Worm (Caenorhabditis elegans) whole organism, L4 larva: ENCODE data around the gene K08F11.1.

ENCODE experiments used
- T26A8.4 ChIP-seq: fragments of 200-800 bp; sonication (Bioruptor generic); IDR thresholded peaks from 2 replicates; pipeline ENCODE4 v1.3.6; 2022; ENCODE audit warnings: missing genetic modification characterization, missing compliant biosample characterization
- Y48G9A.11 ChIP-seq: fragments of 200-800 bp; sonication (Bioruptor generic); IDR thresholded peaks from 2 replicates; pipeline ENCODE4 v1.3.6; 2022; ENCODE audit warnings: missing genetic modification reagents, missing genetic modification characterization, missing compliant biosample characterization
- Y5F2A.4 ChIP-seq: fragments of 200-800 bp; sonication (Bioruptor generic); optimal IDR thresholded peaks from 2 replicates; lab custom pipeline; 2018; ENCODE audit warnings: mild to moderate bottlenecking, missing genetic modification characterization, missing compliant biosample characterization
- Y75B8A.6 ChIP-seq: fragments of 200-800 bp; sonication (Bioruptor generic); IDR thresholded peaks from 2 replicates; pipeline ENCODE4 v1.3.6; 2022; ENCODE audit warnings: missing genetic modification reagents, missing genetic modification characterization, missing compliant biosample characterization
- aha-1 ChIP-seq: fragments of 150-350 bp; peaks from one replicate; lab custom pipeline; 2014; ENCODE audit warnings: missing biosample characterization, missing genetic modification characterization
- attf-4 ChIP-seq: sonication (generic microtip); optimal IDR thresholded peaks from 3 replicates; lab custom pipeline; 2017; ENCODE audit warnings: missing biosample characterization, missing genetic modification characterization
- ceh-20 ChIP-seq: fragments of 200-800 bp; sonication (Bioruptor generic); IDR thresholded peaks from 2 replicates; pipeline ENCODE4 v1.3.6; 2022; ENCODE audit warnings: missing genetic modification reagents, missing genetic modification characterization, missing compliant biosample characterization
- ces-1 ChIP-seq: fragments of 150-350 bp; sonication (generic microtip); optimal IDR thresholded peaks from 4 replicates; lab custom pipeline; 2014; ENCODE audit warnings: missing biosample characterization, missing genetic modification reagents, missing genetic modification characterization
- cey-2 ChIP-seq: sonication (generic microtip); optimal IDR thresholded peaks from 3 replicates; lab custom pipeline; 2017; ENCODE audit warnings: missing genetic modification characterization, mild to moderate bottlenecking, missing compliant biosample characterization, antibody characterized with exemption, borderline replicate concordance; ENCODE audit not compliant: insufficient read depth
- ctbp-1 ChIP-seq: fragments of 200-800 bp; sonication (Bioruptor generic); IDR thresholded peaks from 2 replicates; pipeline ENCODE4 v1.3.6; 2022; ENCODE audit warnings: missing genetic modification reagents, missing genetic modification characterization, missing compliant biosample characterization
- daf-12 ChIP-seq: fragments of 150-350 bp; optimal IDR thresholded peaks from 2 replicates; lab custom pipeline; 2014; ENCODE audit warnings: missing biosample characterization, missing genetic modification reagents, missing genetic modification characterization
- dmd-8 ChIP-seq: fragments of 200-800 bp; sonication (Bioruptor generic); IDR thresholded peaks from 2 replicates; pipeline ENCODE4 v1.3.6; 2022; ENCODE audit warnings: missing genetic modification characterization, missing compliant biosample characterization
- dmd-9 ChIP-seq: fragments of 200-800 bp; sonication (Bioruptor generic); IDR thresholded peaks from 2 replicates; pipeline ENCODE4 v1.3.6; 2022; ENCODE audit warnings: missing genetic modification reagents, missing genetic modification characterization, missing compliant biosample characterization
- dve-1 ChIP-seq: sonication (generic microtip); optimal IDR thresholded peaks from 2 replicates; lab custom pipeline; 2017; ENCODE audit warnings: antibody characterized with exemption, mild to moderate bottlenecking, missing genetic modification characterization, missing compliant biosample characterization; ENCODE audit not compliant: insufficient read depth
- egl-43 ChIP-seq: fragments of 200-800 bp; sonication (Bioruptor generic); IDR thresholded peaks from 2 replicates; pipeline ENCODE4 v1.3.6; 2022; ENCODE audit warnings: missing genetic modification reagents, missing genetic modification characterization, missing compliant biosample characterization
- hif-1 ChIP-seq, 2 experiments: sonication (generic microtip); optimal IDR thresholded peaks; 2 replicates each; lab custom pipeline; 2016 to 2017; ENCODE audit warnings: missing compliant biosample characterization in 2 of 2, missing genetic modification characterization in 2 of 2, missing genetic modification reagents in 2 of 2, missing genotype in 2 of 2, mild to moderate bottlenecking in 1 of 2
- hlh-11 ChIP-seq: fragments of 200-800 bp; sonication (Bioruptor generic); optimal IDR thresholded peaks from 2 replicates; lab custom pipeline; 2018; ENCODE audit warnings: mild to moderate bottlenecking, missing genetic modification characterization, missing compliant biosample characterization
- hlh-30 ChIP-seq: sonication (generic microtip); optimal IDR thresholded peaks from 2 replicates; lab custom pipeline; 2017; ENCODE audit warnings: antibody characterized with exemption, mild to moderate bottlenecking, missing genetic modification characterization, missing compliant biosample characterization; ENCODE audit not compliant: insufficient read depth
- jun-1 ChIP-seq: fragments of 150-350 bp; optimal IDR thresholded peaks from 2 replicates; lab custom pipeline; 2014; ENCODE audit warnings: missing biosample characterization, missing genetic modification reagents, missing genetic modification characterization
- lim-7 ChIP-seq: fragments of 200-800 bp; sonication (Bioruptor generic); IDR thresholded peaks from 2 replicates; pipeline ENCODE4 v1.3.6; 2022; ENCODE audit warnings: missing genetic modification characterization, missing compliant biosample characterization
- lin-1 ChIP-seq: fragments of 200-800 bp; sonication (Bioruptor generic); IDR thresholded peaks from 2 replicates; pipeline ENCODE4 v1.3.6; 2022; ENCODE audit warnings: missing genetic modification reagents, missing genetic modification characterization, missing compliant biosample characterization
- lir-3 ChIP-seq: sonication (generic microtip); optimal IDR thresholded peaks from 2 replicates; lab custom pipeline; 2016; ENCODE audit warnings: mild to moderate bottlenecking, missing genetic modification characterization, missing compliant biosample characterization
- lsy-2 ChIP-seq, 2 experiments: fragments of 150-350 bp in 1 of 2; sonication (generic microtip) in 1 of 2; optimal IDR thresholded peaks; 2 replicates each; lab custom pipeline; 2014 to 2017; ENCODE audit warnings: missing biosample characterization in 2 of 2, missing genetic modification characterization in 2 of 2
- madf-9 ChIP-seq: fragments of 200-800 bp; sonication (Bioruptor generic); conservative IDR thresholded peaks from 2 replicates; pipeline ENCODE4 v1.3.6; 2022; ENCODE audit warnings: missing genetic modification reagents, missing genetic modification characterization, missing compliant biosample characterization
- mdl-1 ChIP-seq, 2 experiments: fragments of 150-350 bp in 1 of 2; sonication (generic microtip) in 1 of 2; optimal IDR thresholded peaks; 2 replicates each; lab custom pipeline; 2014 to 2017; ENCODE audit warnings: missing biosample characterization in 2 of 2, missing genetic modification characterization in 2 of 2
- mdt-29 ChIP-seq: fragments of 200-800 bp; sonication (Bioruptor generic); IDR thresholded peaks from 2 replicates; pipeline ENCODE4 v1.3.6; 2022; ENCODE audit warnings: missing genetic modification reagents, missing genetic modification characterization, missing compliant biosample characterization
- mxl-2 ChIP-seq: fragments of 200-800 bp; sonication (Bioruptor generic); conservative IDR thresholded peaks from 2 replicates; pipeline ENCODE4 v1.3.6; 2022; ENCODE audit warnings: missing genetic modification reagents, missing genetic modification characterization, missing compliant biosample characterization
- mxl-3 ChIP-seq: fragments of 200-800 bp; sonication (Bioruptor generic); optimal IDR thresholded peaks from 2 replicates; lab custom pipeline; 2018; ENCODE audit warnings: mild to moderate bottlenecking, missing genetic modification characterization, missing compliant biosample characterization
- nhr-102 ChIP-seq: sonication (generic microtip); optimal IDR thresholded peaks from 2 replicates; lab custom pipeline; 2016; ENCODE audit warnings: mild to moderate bottlenecking, missing genetic modification characterization, moderate library complexity, missing compliant biosample characterization
- nhr-11 ChIP-seq: fragments of 150-350 bp; optimal IDR thresholded peaks from 2 replicates; lab custom pipeline; 2014; ENCODE audit warnings: missing biosample characterization, missing genetic modification characterization
- nhr-237 ChIP-seq: sonication (generic microtip); optimal IDR thresholded peaks from 2 replicates; lab custom pipeline; 2017; ENCODE audit warnings: missing biosample characterization, missing genetic modification characterization
- nhr-25 ChIP-seq: sonication (generic microtip); optimal IDR thresholded peaks from 2 replicates; lab custom pipeline; 2017; ENCODE audit warnings: missing genetic modification characterization, mild to moderate bottlenecking, missing compliant biosample characterization, antibody characterized with exemption, moderate library complexity, borderline replicate concordance; ENCODE audit not compliant: insufficient read depth
- nhr-41 ChIP-seq: fragments of 200-800 bp; sonication (Bioruptor generic); IDR thresholded peaks from 2 replicates; pipeline ENCODE4 v1.3.6; 2022; ENCODE audit warnings: missing genetic modification reagents, missing genetic modification characterization, missing compliant biosample characterization
- nhr-42 ChIP-seq: fragments of 200-800 bp; sonication (Bioruptor generic); IDR thresholded peaks from 2 replicates; pipeline ENCODE4 v1.3.6; 2022; ENCODE audit warnings: missing genetic modification characterization, missing compliant biosample characterization
- nhr-48 ChIP-seq: sonication (generic microtip); optimal IDR thresholded peaks from 2 replicates; lab custom pipeline; 2016; ENCODE audit warnings: mild to moderate bottlenecking, missing genetic modification characterization, missing compliant biosample characterization
- pha-4 ChIP-seq, 2 experiments: fragments of 150-350 bp in 1 of 2; fragments of 200-800 bp in 1 of 2; sonication (Bioruptor generic) in 1 of 2; IDR thresholded peaks in 1 of 2; optimal IDR thresholded peaks in 1 of 2; 2 replicates each; pipeline versions ENCODE4 v1.3.6 to Lab custom; 2014 to 2022; ENCODE audit warnings: missing genetic modification characterization in 2 of 2, missing genetic modification reagents in 2 of 2, missing biosample characterization in 1 of 2, missing compliant biosample characterization in 1 of 2
- pqm-1 ChIP-seq: sonication (generic microtip); optimal IDR thresholded peaks from 2 replicates; lab custom pipeline; 2017; ENCODE audit warnings: missing biosample characterization, missing genetic modification characterization
- rbr-2 ChIP-seq: sonication (generic microtip); optimal IDR thresholded peaks from 2 replicates; lab custom pipeline; 2016; ENCODE audit warnings: missing genotype, missing genetic modification characterization, missing compliant biosample characterization
- sdz-12 ChIP-seq: fragments of 200-800 bp; sonication (Bioruptor generic); optimal IDR thresholded peaks from 2 replicates; lab custom pipeline; 2018; ENCODE audit warnings: mild to moderate bottlenecking, missing genetic modification characterization, missing compliant biosample characterization
- set-16 ChIP-seq: fragments of 200-800 bp; sonication (Bioruptor generic); IDR thresholded peaks from 2 replicates; pipeline ENCODE4 v1.3.6; 2022; ENCODE audit warnings: missing genetic modification reagents, missing genetic modification characterization, missing compliant biosample characterization
- snpc-1.2 ChIP-seq: fragments of 200-800 bp; sonication (Bioruptor generic); IDR thresholded peaks from 2 replicates; pipeline ENCODE4 v1.3.6; 2022; ENCODE audit warnings: missing genetic modification reagents, missing genetic modification characterization, missing compliant biosample characterization
- snpc-4 ChIP-seq: fragments of 150-350 bp; optimal IDR thresholded peaks from 2 replicates; lab custom pipeline; 2014; ENCODE audit warnings: missing biosample characterization, missing genetic modification characterization
- spr-3 ChIP-seq: fragments of 200-800 bp; sonication (Bioruptor generic); optimal IDR thresholded peaks from 2 replicates; lab custom pipeline; 2018; ENCODE audit warnings: mild to moderate bottlenecking, missing genetic modification characterization, missing compliant biosample characterization
- tag-97 ChIP-seq: fragments of 200-800 bp; sonication (Bioruptor generic); IDR thresholded peaks from 2 replicates; pipeline ENCODE4 v1.3.6; 2022; ENCODE audit warnings: missing genetic modification characterization, missing compliant biosample characterization
- zfp-2 ChIP-seq: sonication (generic microtip); optimal IDR thresholded peaks from 2 replicates; lab custom pipeline; 2016; ENCODE audit warnings: mild to moderate bottlenecking, missing genetic modification characterization, missing compliant biosample characterization
- zfp-3 ChIP-seq: fragments of 200-800 bp; sonication (Bioruptor generic); conservative IDR thresholded peaks from 2 replicates; pipeline ENCODE4 v1.3.6; 2022; ENCODE audit warnings: missing genetic modification reagents, missing genetic modification characterization, missing compliant biosample characterization
- zip-2 ChIP-seq: fragments of 150-350 bp; optimal IDR thresholded peaks from 2 replicates; lab custom pipeline; 2014; ENCODE audit warnings: missing biosample characterization, missing genetic modification characterization
- ztf-11 ChIP-seq: fragments of 150-350 bp; optimal IDR thresholded peaks from 2 replicates; lab custom pipeline; 2014; ENCODE audit warnings: missing biosample characterization, missing genetic modification characterization
- ztf-7 ChIP-seq: fragments of 150-350 bp; optimal IDR thresholded peaks from 2 replicates; lab custom pipeline; 2014; ENCODE audit warnings: missing biosample characterization, missing genetic modification characterization

K08F11.1 gene

ce11 chrIV:4749728-4750278 is 25.1 kb downstream of the K08F11.1 start, which contains the start of the genes rpl-20 and Y17G9B.5 (continued):
- peak; percentile 97 for TF ChIP-seq mdt-29 (GFP tag; lab: Robert Waterston, UW)
- TF ChIP-seq egl-43 (GFP tag; lab: Robert Waterston, UW), result peak; percentile 98
- peak; percentile 99 for TF ChIP-seq zfp-3 (GFP tag; lab: Robert Waterston, UW)
- TF ChIP-seq tag-97 (GFP tag; lab: Robert Waterston, UW), result peak; percentile 94; the same call in 1 of the 2 replicates
- peak; percentile 99 for TF ChIP-seq pha-4 (GFP tag; IDR thresholded peaks at IDR 0.05; lab: Robert Waterston, UW)
- TF ChIP-seq pha-4 (tag; optimal IDR thresholded peaks at IDR 0.05; lab: Kevin White, UChicago), result peak; percentile 100
- peak; percentile 95 for TF ChIP-seq mxl-3 (GFP tag; lab: Kevin White, UChicago)
- peak; percentile 99 for TF ChIP-seq aha-1
- TF ChIP-seq set-16, result peak; percentile 36
- TF ChIP-seq spr-3 (GFP tag; lab: Kevin White, UChicago), result peak; percentile 100
- peak; percentile 38 for TF ChIP-seq ztf-11 (tag; lab: Kevin White, UChicago)
- peak; percentile 99 for TF ChIP-seq nhr-42 (GFP tag; lab: Robert Waterston, UW)
- TF ChIP-seq zip-2 (tag; lab: Kevin White, UChicago), result peak; percentile 95
- peak; percentile 99 for TF ChIP-seq Y75B8A.6
- peak; percentile 46; the same call in 1 of the 2 replicates for TF ChIP-seq dmd-8
- TF ChIP-seq sdz-12 (GFP tag; lab: Kevin White, UChicago), result peak; percentile 97
- TF ChIP-seq lim-7 (GFP tag; lab: Robert Waterston, UW), result peak; percentile 81
- TF ChIP-seq T26A8.4 (GFP tag; lab: Robert Waterston, UW), result peak; percentile 100
- TF ChIP-seq hlh-11 (tag; lab: Kevin White, UChicago), result peak; percentile 100
- peak; percentile 65 for TF ChIP-seq snpc-4
- TF ChIP-seq ctbp-1 (GFP tag; lab: Robert Waterston, UW), result peak; percentile 99
- peak; percentile 100 for TF ChIP-seq rbr-2 (tag; lab: Kevin White, UChicago)
- TF ChIP-seq nhr-102, result peak; percentile 99
- peak; percentile 100 for TF ChIP-seq lsy-2 (tag; optimal IDR thresholded peaks at IDR 0.05; lab: Kevin White, UChicago)
- TF ChIP-seq Y5F2A.4 (GFP tag; lab: Kevin White, UChicago), result peak; percentile 97
- peak; percentile 89 for TF ChIP-seq lir-3
- peak; percentile 94 for TF ChIP-seq mxl-2 (GFP tag; lab: Robert Waterston, UW)
- TF ChIP-seq nhr-25 (tag; lab: Kevin White, UChicago), result peak; percentile 97
- peak; percentile 98 for TF ChIP-seq madf-9 (GFP tag; lab: Robert Waterston, UW)
- no peak for TF ChIP-seq daf-12 (tag; lab: Kevin White, UChicago)
- TF ChIP-seq dmd-9 (GFP tag; lab: Robert Waterston, UW), result peak; percentile 99
- TF ChIP-seq nhr-237 (tag; lab: Kevin White, UChicago), result peak; percentile 86
- peak; percentile 100 for TF ChIP-seq nhr-11 (tag; lab: Kevin White, UChicago)
- peak; percentile 96 for TF ChIP-seq jun-1 (tag; lab: Kevin White, UChicago)
- TF ChIP-seq cey-2 (tag; lab: Kevin White, UChicago), result peak; percentile 93
- peak; percentile 96 for TF ChIP-seq ces-1 (GFP tag; lab: Kevin White, UChicago)
- peak; percentile 100 for TF ChIP-seq dve-1 (tag; lab: Kevin White, UChicago)
- peak; percentile 22 to 92 for TF ChIP-seq mdl-1 (tag; optimal IDR thresholded peaks at IDR 0.05; lab: Kevin White, UChicago)
- TF ChIP-seq nhr-48 (tag; lab: Kevin White, UChicago), result peak; percentile 97
- peak; percentile 95 for TF ChIP-seq Y48G9A.11
- TF ChIP-seq ceh-20 (GFP tag; lab: Robert Waterston, UW), result peak; percentile 100
- TF ChIP-seq zfp-2 (tag; lab: Kevin White, UChicago), result peak; percentile 94
- TF ChIP-seq attf-4 (tag; lab: Kevin White, UChicago), result peak; percentile 80
- TF ChIP-seq pqm-1 (tag; lab: Kevin White, UChicago), result peak; percentile 94
- TF ChIP-seq lin-1 (GFP tag; lab: Robert Waterston, UW), result peak; percentile 99
- TF ChIP-seq ztf-7, result peak; percentile 96
- TF ChIP-seq snpc-1.2 (GFP tag; lab: Robert Waterston, UW), result peak; percentile 97
- TF ChIP-seq hlh-30 (tag; lab: Kevin White, UChicago), result peak; percentile 98
- TF ChIP-seq nhr-41 (GFP tag; lab: Robert Waterston, UW), result peak; percentile 97
- peak; percentile 93 to 96 for TF ChIP-seq hif-1 (tag; optimal IDR thresholded peaks at IDR 0.05; lab: Kevin White, UChicago)
